Fruit fly (Drosophila melanogaster) whole organism, wandering third instar larva: ENCODE data around the gene CG7872.
A peak's percentile ranks its signal among the peaks of the same experiment; 100 is the strongest.

ENCODE experiments used
- Abd-B ChIP-seq: fragments of >200 bp; optimal IDR thresholded peaks from 2 replicates; lab custom pipeline; 2017; ENCODE audit warnings: missing biosample characterization, missing genetic modification characterization
- CG32264 ChIP-seq: fragments of 200-800 bp; sonication (Bioruptor generic); optimal IDR thresholded peaks from 2 replicates; lab custom pipeline; 2016; ENCODE audit warnings: missing biosample characterization, missing genetic modification characterization
- CG9705 ChIP-seq: fragments of 200-800 bp; sonication (Bioruptor generic); optimal IDR thresholded peaks from 2 replicates; lab custom pipeline; 2018; ENCODE audit warnings: missing biosample characterization, mild to moderate bottlenecking, missing genetic modification characterization
- CrebA ChIP-seq: fragments of 200-800 bp; sonication (Bioruptor generic); optimal IDR thresholded peaks from 2 replicates; lab custom pipeline; 2016; ENCODE audit warnings: missing biosample characterization, mild to moderate bottlenecking, missing genetic modification characterization, borderline replicate concordance
- Dfd ChIP-seq: fragments of >200 bp; optimal IDR thresholded peaks from 2 replicates; lab custom pipeline; 2017; ENCODE audit warnings: missing biosample characterization, missing genetic modification characterization
- Dif ChIP-seq: fragments of 200-275, 200-300 bp; sonication (Bioruptor generic); optimal IDR thresholded peaks from 2 replicates; lab custom pipeline; 2018; ENCODE audit warnings: missing biosample characterization, missing genetic modification characterization; ENCODE audit not compliant: partially characterized antibody
- GATAd ChIP-seq: sonication (Bioruptor generic); optimal IDR thresholded peaks from 2 replicates; lab custom pipeline; 2016; ENCODE audit warnings: missing biosample characterization, missing genetic modification characterization
- HLH106 ChIP-seq: fragments of 200-800 bp; optimal IDR thresholded peaks from 3 replicates; lab custom pipeline; 2019; ENCODE audit warnings: missing biosample characterization, mild to moderate bottlenecking, missing genetic modification characterization, moderate library complexity
- Hnf4 ChIP-seq: fragments of 200-800 bp; sonication (Bioruptor generic); optimal IDR thresholded peaks from 2 replicates; lab custom pipeline; 2016; ENCODE audit warnings: missing biosample characterization, mild to moderate bottlenecking, missing genetic modification characterization
- Hr78 ChIP-seq: fragments of >200 bp; optimal IDR thresholded peaks from 2 replicates; lab custom pipeline; 2017; ENCODE audit warnings: missing biosample characterization, missing genetic modification characterization
- Hr83 ChIP-seq: fragments of 200-300 bp; sonication (Bioruptor generic); optimal IDR thresholded peaks from 2 replicates; lab custom pipeline; 2016; ENCODE audit warnings: missing biosample characterization, mild to moderate bottlenecking, missing genetic modification characterization, moderate library complexity; ENCODE audit not compliant: poor library complexity, severe bottlenecking
- Jra ChIP-seq: sonication (Bioruptor generic); optimal IDR thresholded peaks from 2 replicates; lab custom pipeline; 2016; ENCODE audit warnings: missing biosample characterization, missing genetic modification characterization
- Mio ChIP-seq: sonication (Bioruptor generic); optimal IDR thresholded peaks from 2 replicates; lab custom pipeline; 2016; ENCODE audit warnings: missing biosample characterization, missing genetic modification characterization
- Myc ChIP-seq: fragments of >200 bp; optimal IDR thresholded peaks from 2 replicates; lab custom pipeline; 2017
- N ChIP-seq: fragments of >200 bp; optimal IDR thresholded peaks from 2 replicates; lab custom pipeline; 2018; ENCODE audit warnings: missing biosample characterization, missing external identifiers, missing genetic modification characterization
- OdsH ChIP-seq: fragments of 200-800 bp; sonication (Bioruptor generic); optimal IDR thresholded peaks from 2 replicates; lab custom pipeline; 2016; ENCODE audit warnings: missing biosample characterization, mild to moderate bottlenecking, missing genetic modification characterization
- Rel ChIP-seq, 2 experiments: fragments of 200-800 bp; sonication (Bioruptor generic) in 1 of 2; optimal IDR thresholded peaks; 2 replicates in 1 of 2; 3 replicates in 1 of 2; lab custom pipeline; 2016 to 2019; ENCODE audit warnings: mild to moderate bottlenecking in 2 of 2, missing biosample characterization in 2 of 2, missing genetic modification characterization in 2 of 2, moderate library complexity in 1 of 2
- Sp1 ChIP-seq: fragments of 200-800 bp; sonication (Bioruptor generic); optimal IDR thresholded peaks from 3 replicates; lab custom pipeline; 2019; ENCODE audit warnings: missing biosample characterization, mild to moderate bottlenecking, missing genetic modification characterization, moderate library complexity
- Vsx2 ChIP-seq: fragments of 200-300, 225-300 bp; sonication (Bioruptor generic); optimal IDR thresholded peaks from 2 replicates; lab custom pipeline; 2018; ENCODE audit warnings: missing biosample characterization, missing genetic modification characterization; ENCODE audit not compliant: partially characterized antibody
- br ChIP-seq: fragments of 200-800 bp; sonication (Bioruptor generic); optimal IDR thresholded peaks from 2 replicates; lab custom pipeline; 2016; ENCODE audit warnings: missing biosample characterization, missing genetic modification characterization
- brk ChIP-seq: fragments of 200-800 bp; sonication (Bioruptor generic); optimal IDR thresholded peaks from 2 replicates; lab custom pipeline; 2016; ENCODE audit warnings: missing biosample characterization, mild to moderate bottlenecking, missing genetic modification characterization
- dl ChIP-seq, 2 experiments: fragments of 175-275, 200-275 bp in 1 of 2; fragments of 200-275 bp in 1 of 2; sonication (Bioruptor generic); optimal IDR thresholded peaks; lab custom pipeline; 2018; ENCODE audit warnings: mild to moderate bottlenecking in 2 of 2, missing biosample characterization in 2 of 2, missing genetic modification characterization in 2 of 2, moderate library complexity in 2 of 2; ENCODE audit not compliant: partially characterized antibody in 2 of 2, insufficient read depth in 1 of 2
- dmrt93B ChIP-seq: fragments of 200-800 bp; sonication (Bioruptor generic); optimal IDR thresholded peaks from 2 replicates; lab custom pipeline; 2018; ENCODE audit warnings: missing biosample characterization, mild to moderate bottlenecking, missing genetic modification characterization
- dsf ChIP-seq: sonication (Bioruptor generic); optimal IDR thresholded peaks from 2 replicates; lab custom pipeline; 2016; ENCODE audit warnings: missing biosample characterization, missing genetic modification characterization, borderline replicate concordance
- ey ChIP-seq: fragments of 200-800 bp; sonication (Bioruptor generic); optimal IDR thresholded peaks from 2 replicates; lab custom pipeline; 2016; ENCODE audit warnings: missing biosample characterization, missing genetic modification characterization
- foxo ChIP-seq, 2 experiments: fragments of 200-800 bp; sonication (Bioruptor generic); optimal IDR thresholded peaks; 2 replicates in 1 of 2; 3 replicates in 1 of 2; lab custom pipeline; 2016 to 2017; ENCODE audit warnings: missing biosample characterization in 2 of 2, missing genetic modification characterization in 2 of 2
- fru ChIP-seq: fragments of 200-800 bp; sonication (Bioruptor generic); optimal IDR thresholded peaks from 3 replicates; lab custom pipeline; 2016; ENCODE audit warnings: missing biosample characterization, mild to moderate bottlenecking, missing genetic modification characterization
- h ChIP-seq: fragments of 200-800 bp; sonication (Bioruptor generic); optimal IDR thresholded peaks from 3 replicates; lab custom pipeline; 2016; ENCODE audit warnings: missing biosample characterization, mild to moderate bottlenecking, missing genetic modification characterization
- jim ChIP-seq: fragments of 175-275, 200-325 bp; sonication (Bioruptor generic); optimal IDR thresholded peaks from 2 replicates; lab custom pipeline; 2016; ENCODE audit warnings: missing biosample characterization, mild to moderate bottlenecking, missing genetic modification characterization
- lola ChIP-seq: fragments of >200 bp; optimal IDR thresholded peaks from 2 replicates; lab custom pipeline; 2017; ENCODE audit warnings: missing biosample characterization, missing genetic modification characterization
- pan ChIP-seq: fragments of >200 bp; optimal IDR thresholded peaks from 2 replicates; lab custom pipeline; 2017
- psq ChIP-seq: fragments of 200-800 bp; sonication (Bioruptor generic); optimal IDR thresholded peaks from 3 replicates; lab custom pipeline; 2017; ENCODE audit warnings: missing biosample characterization, mild to moderate bottlenecking, missing genetic modification characterization, moderate library complexity
- rgr ChIP-seq: fragments of 200-800 bp; sonication (Bioruptor generic); optimal IDR thresholded peaks from 3 replicates; lab custom pipeline; 2016; ENCODE audit warnings: missing biosample characterization, mild to moderate bottlenecking, missing genetic modification characterization
- sage ChIP-seq: fragments of 200-800 bp; sonication (Bioruptor generic); optimal IDR thresholded peaks from 2 replicates; lab custom pipeline; 2016; ENCODE audit warnings: missing biosample characterization, mild to moderate bottlenecking, missing genetic modification characterization
- sv ChIP-seq: fragments of 200-800 bp; sonication (Bioruptor generic); optimal IDR thresholded peaks from 3 replicates; lab custom pipeline; 2016; ENCODE audit warnings: missing biosample characterization, missing genetic modification characterization
- tai ChIP-seq: sonication (Bioruptor generic); optimal IDR thresholded peaks from 2 replicates; lab custom pipeline; 2016; ENCODE audit warnings: missing biosample characterization, missing genetic modification characterization
- usp ChIP-seq: fragments of >200 bp; optimal IDR thresholded peaks from 2 replicates; lab custom pipeline; 2017; ENCODE audit warnings: missing biosample characterization, missing genetic modification characterization
- woc ChIP-seq: sonication (Bioruptor generic); optimal IDR thresholded peaks from 2 replicates; lab custom pipeline; 2016; ENCODE audit warnings: missing biosample characterization, mild to moderate bottlenecking, missing genetic modification characterization

CG7872 gene

DNA sequence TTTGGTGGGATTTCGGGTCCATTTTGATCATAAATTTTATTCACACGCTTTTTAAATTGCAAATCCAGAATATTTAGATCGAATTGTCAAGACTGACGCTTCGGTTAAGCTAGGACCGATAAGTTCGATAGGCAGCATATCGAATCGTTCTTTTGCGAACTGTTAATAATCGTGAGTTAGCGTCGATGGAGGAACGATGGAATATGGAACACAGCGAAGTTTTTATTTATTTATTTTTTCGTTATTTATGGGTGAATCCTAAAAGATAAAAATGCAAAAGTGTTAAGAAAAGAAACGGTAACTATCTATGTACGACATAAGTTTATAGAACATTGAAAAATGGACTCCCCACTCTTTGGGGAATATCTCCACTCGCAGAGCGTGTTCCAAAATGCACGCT lies 22.1 kb upstream of the CG7872 start, which contains the start of gene CG42300:
TSS of gene CG42300 (minus strand) at position 101 of the 400 bp plus-strand sequence.
- no peak for TF ChIP-seq jim (GFP tag; lab: Kevin White, UChicago)
- no peak for TF ChIP-seq Dif (GFP tag; lab: Kevin White, UChicago)
- TF ChIP-seq Hr83 (GFP tag; lab: Kevin White, UChicago) = no peak
- no peak for TF ChIP-seq woc (GFP tag; lab: Kevin White, UChicago)
- TF ChIP-seq Dfd (GFP tag; lab: Kevin White, UChicago) = no peak

DNA sequence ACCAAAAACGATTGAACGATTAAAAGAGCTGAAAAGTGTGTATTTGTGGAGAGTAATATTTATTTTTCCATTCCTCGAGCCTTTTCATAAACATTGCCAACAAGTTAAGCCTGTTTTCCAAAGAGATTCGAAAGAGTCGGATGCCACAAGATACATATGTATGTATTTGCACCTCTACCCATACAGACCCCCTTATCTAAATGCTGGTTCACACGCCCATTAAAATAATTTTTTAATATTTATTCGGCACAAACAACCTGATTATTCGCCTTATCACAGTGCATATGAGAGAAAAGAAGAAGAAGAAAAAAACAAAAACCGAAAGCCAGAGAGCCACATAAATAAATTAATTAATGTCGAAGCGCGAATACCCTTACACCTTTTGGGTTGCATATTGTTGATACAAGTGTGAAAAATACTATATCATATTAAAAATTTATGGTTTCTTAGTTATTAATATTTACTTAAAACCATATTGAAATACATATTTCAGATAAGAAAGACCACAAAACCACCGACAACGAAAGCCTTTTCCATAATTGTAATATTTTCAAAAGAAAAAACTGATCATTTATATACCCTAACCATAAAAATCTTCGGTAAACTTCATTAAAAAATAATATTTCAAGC lies 9.5 kb upstream of the CG7872 start:
- TF ChIP-seq lola (GFP tag; lab: Kevin White, UChicago) (no peak), Abd-B (GFP tag; lab: Kevin White, UChicago) (no peak), rgr (GFP tag; lab: Kevin White, UChicago) (no peak), ey (GFP tag; lab: Kevin White, UChicago) (no peak), HLH106 (tag; lab: Kevin White, UChicago) (peak; percentile 29), h (GFP tag; lab: Kevin White, UChicago) (peak; percentile 3), Jra (no peak), dsf (no peak), CG9705 (GFP tag; lab: Kevin White, UChicago) (no peak), pan (lab: Kevin White, UChicago) (no peak), Dif (GFP tag; lab: Kevin White, UChicago) (no peak), OdsH (no peak), Dfd (GFP tag; lab: Kevin White, UChicago) (no peak), N (GFP tag; lab: Kevin White, UChicago) (no peak), CrebA (GFP tag; lab: Kevin White, UChicago) (no peak), Myc (lab: Kevin White, UChicago) (no peak), Sp1 (GFP tag; lab: Kevin White, UChicago) (peak; percentile 37), Hr78 (no peak), psq (GFP tag; lab: Kevin White, UChicago) (peak; percentile 31), jim (GFP tag; lab: Kevin White, UChicago) (no peak), fru (GFP tag; lab: Kevin White, UChicago) (no peak), GATAd (GFP tag; lab: Kevin White, UChicago) (no peak), Hr83 (GFP tag; lab: Kevin White, UChicago) (peak; percentile 54), Rel (GFP tag; optimal IDR thresholded peaks at IDR 0.05; lab: Kevin White, UChicago) (peak; percentile 18), Rel (tag; optimal IDR thresholded peaks at IDR 0.05; lab: Kevin White, UChicago) (peak; percentile 24), woc (GFP tag; lab: Kevin White, UChicago) (peak; percentile 6), dmrt93B (GFP tag; lab: Kevin White, UChicago) (peak; percentile 22), brk (GFP tag; lab: Kevin White, UChicago) (no peak), Hnf4 (GFP tag; lab: Kevin White, UChicago) (no peak), sv (no peak), br (GFP tag; lab: Kevin White, UChicago) (no peak), Vsx2 (GFP tag; lab: Kevin White, UChicago) (no peak), sage (no peak), CG32264 (GFP tag; lab: Kevin White, UChicago) (no peak), Mio (no peak), tai (no peak), foxo (GFP tag; optimal IDR thresholded peaks at IDR 0.05; lab: Kevin White, UChicago) (no peak), usp (no peak), dl (GFP tag; optimal IDR thresholded peaks at IDR 0.05; lab: Kevin White, UChicago; ENCODE audit: insufficient read depth in 1 of 2, partially characterized antibody in 2 of 2) (no peak)
